Worm (Caenorhabditis elegans) whole organism, L3 larva: ENCODE data around the gene tomm-7.

Source experiments
- ama-1 ChIP-seq: fragments of 150-350 bp; optimal IDR thresholded peaks from 2 replicates; lab custom pipeline; 2018
- fkh-10 ChIP-seq: sonication (generic microtip); optimal IDR thresholded peaks from 2 replicates; lab custom pipeline; 2017; ENCODE audit warnings: missing biosample characterization, missing genetic modification reagents, missing genetic modification characterization
- pha-4 ChIP-seq: fragments of 150-350 bp; optimal IDR thresholded peaks from 2 replicates; lab custom pipeline; 2014; ENCODE audit warnings: missing biosample characterization, missing genetic modification reagents, missing genetic modification characterization
- ztf-4 ChIP-seq: fragments of 150-350 bp; optimal IDR thresholded peaks from 2 replicates; lab custom pipeline; 2014; ENCODE audit warnings: missing biosample characterization, missing genetic modification characterization

ce11 chrIII:7877090-7877489 is 17.7 kb downstream of the tomm-7 start:
- TF ChIP-seq ama-1 (lab: Kevin White, UChicago) (no peak), ztf-4 (tag; lab: Kevin White, UChicago) (no peak), fkh-10 (GFP tag; lab: Kevin White, UChicago) (no peak), pha-4 (tag; lab: Kevin White, UChicago) (no peak)
